Worm (Caenorhabditis elegans) whole organism, L4 larva: ENCODE results near the gene Y50D4B.6.

Experiments used
- R02D3.7 ChIP-seq: fragments of 150-350 bp; sonication (generic microtip); optimal IDR thresholded peaks from 3 replicates; lab custom pipeline; 2014; ENCODE audit warnings: missing biosample characterization, missing genetic modification characterization
- ceh-62 ChIP-seq: sonication (generic microtip); optimal IDR thresholded peaks from 2 replicates; lab custom pipeline; 2017; ENCODE audit warnings: missing biosample characterization, missing genetic modification characterization
- dve-1 ChIP-seq: sonication (generic microtip); optimal IDR thresholded peaks from 2 replicates; lab custom pipeline; 2017; ENCODE audit warnings: antibody characterized with exemption, mild to moderate bottlenecking, missing genetic modification characterization, missing compliant biosample characterization; ENCODE audit not compliant: insufficient read depth
- egl-27 ChIP-seq: sonication (generic microtip); optimal IDR thresholded peaks from 3 replicates; lab custom pipeline; 2017; ENCODE audit warnings: missing biosample characterization, missing genetic modification reagents, missing genetic modification characterization
- lin-13 ChIP-seq: fragments of 150-350 bp; optimal IDR thresholded peaks from 2 replicates; lab custom pipeline; 2014; ENCODE audit warnings: missing biosample characterization, missing genetic modification reagents, missing genetic modification characterization
- lin-39 ChIP-seq: fragments of 150-350 bp; optimal IDR thresholded peaks from 2 replicates; lab custom pipeline; 2014; ENCODE audit warnings: missing biosample characterization, missing genetic modification reagents, missing genetic modification characterization
- nhr-77 ChIP-seq: fragments of 150-350 bp; optimal IDR thresholded peaks from 2 replicates; lab custom pipeline; 2014; ENCODE audit warnings: missing biosample characterization, missing genetic modification characterization
- rbr-2 ChIP-seq: sonication (generic microtip); optimal IDR thresholded peaks from 2 replicates; lab custom pipeline; 2016; ENCODE audit warnings: missing genotype, missing genetic modification characterization, missing compliant biosample characterization
- unc-130 ChIP-seq: sonication (generic microtip); optimal IDR thresholded peaks from 2 replicates; lab custom pipeline; 2016; ENCODE audit warnings: missing genetic modification reagents, missing genetic modification characterization, missing compliant biosample characterization

ce11 chrV:1084016-1084415 is at the start of gene Y50D4B.6:
- no peak for TF ChIP-seq dve-1 (tag; lab: Kevin White, UChicago)
- TF ChIP-seq nhr-77 (tag; lab: Kevin White, UChicago) = no peak
- no peak for TF ChIP-seq unc-130 (GFP tag; lab: Kevin White, UChicago)
- TF ChIP-seq ceh-62 (tag; lab: Kevin White, UChicago) = no peak
- no peak for TF ChIP-seq egl-27 (tag; lab: Kevin White, UChicago)
- no peak for TF ChIP-seq rbr-2 (tag; lab: Kevin White, UChicago)
- no peak for TF ChIP-seq lin-39 (tag; lab: Kevin White, UChicago)
- no peak for TF ChIP-seq R02D3.7 (tag; lab: Kevin White, UChicago)
- no peak for TF ChIP-seq lin-13 (GFP tag; lab: Kevin White, UChicago)
